Fruit fly (Drosophila melanogaster) whole organism, embryonic: Measurements from ENCODE around the gene Hip14.

ENCODE experiments used
- Antp ChIP-seq: fragments of 200-800 bp; sonication (Bioruptor generic); optimal IDR thresholded peaks from 3 replicates; lab custom pipeline; 2016; ENCODE audit warnings: missing biosample characterization, missing genetic modification characterization
- Bteb2 ChIP-seq: fragments of 200-800 bp; sonication (Bioruptor generic); optimal IDR thresholded peaks from 2 replicates; lab custom pipeline; 2016; ENCODE audit warnings: missing biosample characterization, missing genetic modification characterization
- C15 ChIP-seq: fragments of 200-800 bp; sonication (Bioruptor generic); IDR thresholded peaks from 3 replicates; pipeline ENCODE4 v1.3.6; 2022; ENCODE audit warnings: missing biosample characterization, missing genetic modification characterization
- CG10147 ChIP-seq: fragments of 200-800 bp; sonication (Bioruptor generic); optimal IDR thresholded peaks from 2 replicates; lab custom pipeline; 2019; ENCODE audit warnings: missing biosample characterization, mild to moderate bottlenecking, missing genetic modification characterization, moderate library complexity
- CG10209 ChIP-seq: fragments of 200-800 bp; sonication (Bioruptor generic); optimal IDR thresholded peaks from 3 replicates; lab custom pipeline; 2017; ENCODE audit warnings: missing biosample characterization, mild to moderate bottlenecking, missing genetic modification characterization, missing genetic modification reagents
- CG10565 ChIP-seq: fragments of 200-800 bp; sonication (Bioruptor generic); optimal IDR thresholded peaks from 3 replicates; lab custom pipeline; 2016; ENCODE audit warnings: missing biosample characterization, mild to moderate bottlenecking, missing genetic modification characterization
- CG10654 ChIP-seq: fragments of 200-800 bp; sonication (Bioruptor generic); optimal IDR thresholded peaks from 2 replicates; lab custom pipeline; 2016; ENCODE audit warnings: missing biosample characterization, missing genetic modification characterization
- CG11093 ChIP-seq: fragments of 200-800 bp; sonication (Bioruptor generic); IDR thresholded peaks from 3 replicates; pipeline ENCODE4 v1.3.6; 2022; ENCODE audit warnings: missing biosample characterization, missing genetic modification characterization
- CG12219 ChIP-seq: fragments of 200-800 bp; sonication (Bioruptor generic); optimal IDR thresholded peaks from 3 replicates; lab custom pipeline; 2018; ENCODE audit warnings: missing biosample characterization, mild to moderate bottlenecking, missing genetic modification characterization
- CG13775 ChIP-seq: fragments of 200-800 bp; sonication (Bioruptor generic); optimal IDR thresholded peaks from 3 replicates; lab custom pipeline; 2017; ENCODE audit warnings: missing biosample characterization, mild to moderate bottlenecking, missing genetic modification characterization
- CG14050 ChIP-seq: fragments of 200-800 bp; sonication (Bioruptor generic); IDR thresholded peaks from 3 replicates; pipeline ENCODE4 v1.3.6; 2022; ENCODE audit warnings: missing biosample characterization, missing genetic modification characterization
- CG14860 ChIP-seq: fragments of 200-800 bp; sonication (Bioruptor generic); IDR thresholded peaks from 3 replicates; pipeline ENCODE4 v1.3.6; 2022; ENCODE audit warnings: missing biosample characterization, missing genetic modification characterization; ENCODE audit not compliant: partially characterized antibody
- CG15514 ChIP-seq: fragments of 200-800 bp; sonication (Bioruptor generic); optimal IDR thresholded peaks from 3 replicates; lab custom pipeline; 2017; ENCODE audit warnings: missing biosample characterization, missing genetic modification characterization, mild to moderate bottlenecking, moderate library complexity, missing genetic modification reagents
- CG15601 ChIP-seq: fragments of 200-800 bp; sonication (Bioruptor generic); optimal IDR thresholded peaks from 3 replicates; lab custom pipeline; 2019; ENCODE audit warnings: missing biosample characterization, mild to moderate bottlenecking, missing genetic modification characterization, moderate library complexity
- CG2129 ChIP-seq: fragments of 200-800 bp; sonication (Bioruptor generic); IDR thresholded peaks from 2 replicates; pipeline ENCODE4 v1.3.6; 2022; ENCODE audit warnings: missing biosample characterization, missing genetic modification characterization; ENCODE audit not compliant: partially characterized antibody
- CG32772 ChIP-seq: fragments of 200-800 bp; sonication (Bioruptor generic); IDR thresholded peaks from 2 replicates; pipeline ENCODE4 v1.3.6; 2022; ENCODE audit warnings: missing biosample characterization, missing genetic modification characterization
- CG3838 ChIP-seq: fragments of 200-800 bp; sonication (Bioruptor generic); optimal IDR thresholded peaks from 3 replicates; lab custom pipeline; 2016; ENCODE audit warnings: missing biosample characterization, missing genetic modification characterization
- CG4707 ChIP-seq: fragments of 200-800 bp; sonication (Bioruptor generic); optimal IDR thresholded peaks from 2 replicates; lab custom pipeline; 2018; ENCODE audit warnings: missing biosample characterization, mild to moderate bottlenecking, missing genetic modification characterization, moderate library complexity
- CG6272 ChIP-seq: fragments of 200-800 bp; sonication (Bioruptor generic); IDR thresholded peaks from 2 replicates; pipeline ENCODE4 v1.3.6; 2022; ENCODE audit warnings: missing biosample characterization, missing genetic modification characterization
- CG6689 ChIP-seq: fragments of 200-800 bp; sonication (Bioruptor generic); IDR thresholded peaks from 2 replicates; pipeline ENCODE4 v1.3.6; 2022; ENCODE audit warnings: missing biosample characterization, missing genetic modification characterization
- CG6765 ChIP-seq: fragments of 200-800 bp; sonication (Bioruptor generic); optimal IDR thresholded peaks from 3 replicates; lab custom pipeline; 2017; ENCODE audit warnings: missing biosample characterization, mild to moderate bottlenecking, missing genetic modification characterization
- CG8765 ChIP-seq: fragments of 200-800 bp; sonication (Bioruptor generic); IDR thresholded peaks from 2 replicates; pipeline ENCODE4 v1.3.6; 2022; ENCODE audit warnings: missing biosample characterization, missing genetic modification characterization
- CG9932 ChIP-seq: fragments of 200-800 bp; sonication (Bioruptor generic); IDR thresholded peaks from 2 replicates; pipeline ENCODE4 v1.3.6; 2022; ENCODE audit warnings: missing biosample characterization, missing genetic modification characterization
- Dad ChIP-seq: fragments of 200-800 bp; sonication (Bioruptor generic); optimal IDR thresholded peaks from 3 replicates; lab custom pipeline; 2016; ENCODE audit warnings: missing biosample characterization, missing genetic modification characterization
- Ets97D ChIP-seq: fragments of 200-800 bp; sonication (Bioruptor generic); optimal IDR thresholded peaks from 3 replicates; lab custom pipeline; 2016; ENCODE audit warnings: missing biosample characterization, missing genetic modification characterization
- GATAe ChIP-seq: fragments of 200-800 bp; sonication (Bioruptor generic); conservative IDR thresholded peaks from 2 replicates; pipeline ENCODE4 v1.3.6; 2022; ENCODE audit warnings: missing biosample characterization, missing genetic modification characterization
- Gsc ChIP-seq: fragments of 200-800 bp; sonication (Bioruptor generic); IDR thresholded peaks from 2 replicates; pipeline ENCODE4 v1.3.6; 2022; ENCODE audit warnings: missing biosample characterization, missing genetic modification characterization
- Hsf ChIP-seq: fragments of 200-800 bp; sonication (Bioruptor generic); optimal IDR thresholded peaks from 3 replicates; lab custom pipeline; 2016; ENCODE audit warnings: missing biosample characterization, missing genetic modification characterization
- Jarid2 ChIP-seq: fragments of 200-800 bp; sonication (Bioruptor generic); optimal IDR thresholded peaks from 3 replicates; lab custom pipeline; 2017; ENCODE audit warnings: mild to moderate bottlenecking, missing biosample characterization, missing genetic modification reagents, missing genetic modification characterization
- Lpt ChIP-seq: fragments of >200 bp; optimal IDR thresholded peaks from 2 replicates; lab custom pipeline; 2018; ENCODE audit warnings: missing biosample characterization, missing genetic modification characterization
- Mes4 ChIP-seq: fragments of 200-800 bp; sonication (Bioruptor generic); optimal IDR thresholded peaks from 2 replicates; lab custom pipeline; 2016; ENCODE audit warnings: missing biosample characterization, missing genetic modification characterization
- Sox100B ChIP-seq: fragments of 200-800 bp; sonication (Bioruptor generic); optimal IDR thresholded peaks from 3 replicates; lab custom pipeline; 2018; ENCODE audit warnings: missing biosample characterization, mild to moderate bottlenecking, missing genetic modification characterization
- Tbp ChIP-seq: fragments of >200 bp; optimal IDR thresholded peaks from 2 replicates; lab custom pipeline; 2018; ENCODE audit warnings: missing biosample characterization, missing genetic modification characterization
- Xbp1 ChIP-seq: fragments of 200-800 bp; sonication (Bioruptor generic); optimal IDR thresholded peaks from 3 replicates; lab custom pipeline; 2016; ENCODE audit warnings: missing biosample characterization, mild to moderate bottlenecking, missing genetic modification characterization
- al ChIP-seq: fragments of 200-800 bp; sonication (Bioruptor generic); IDR thresholded peaks from 2 replicates; pipeline ENCODE4 v1.3.6; 2022; ENCODE audit warnings: missing biosample characterization, missing genetic modification characterization
- cas ChIP-seq: fragments of 200-800 bp; sonication (Bioruptor generic); IDR thresholded peaks from 2 replicates; pipeline ENCODE4 v1.3.6; 2022; ENCODE audit warnings: missing biosample characterization, missing genetic modification characterization
- croc ChIP-seq: fragments of 200-800 bp; sonication (Bioruptor generic); conservative IDR thresholded peaks from 3 replicates; pipeline ENCODE4 v1.3.6; 2022; ENCODE audit warnings: missing biosample characterization, missing genetic modification characterization
- dpn ChIP-seq, 2 experiments: fragments of 200-800 bp; sonication (Bioruptor generic); optimal IDR thresholded peaks; 3 replicates each; lab custom pipeline; 2016; ENCODE audit warnings: missing biosample characterization in 2 of 2, missing genetic modification characterization in 2 of 2
- ems ChIP-seq: fragments of 200-800 bp; sonication (Bioruptor generic); optimal IDR thresholded peaks from 3 replicates; lab custom pipeline; 2016; ENCODE audit warnings: missing biosample characterization, missing genetic modification characterization
- en ChIP-seq: fragments of 200-800 bp; sonication (Bioruptor generic); optimal IDR thresholded peaks from 2 replicates; lab custom pipeline; 2016; ENCODE audit warnings: missing biosample characterization, missing genetic modification characterization
- eve ChIP-seq, 2 experiments: fragments of >200 bp; optimal IDR thresholded peaks; 2 replicates each; lab custom pipeline; 2017; ENCODE audit warnings: missing biosample characterization in 2 of 2, missing genetic modification characterization in 2 of 2
- fd102C ChIP-seq: fragments of 200-800 bp; sonication (Bioruptor generic); optimal IDR thresholded peaks from 2 replicates; lab custom pipeline; 2018; ENCODE audit warnings: missing biosample characterization, mild to moderate bottlenecking, missing genetic modification characterization, moderate library complexity
- hkb ChIP-seq, 2 experiments: fragments of 200-800 bp in 1 of 2; fragments of >200 bp in 1 of 2; sonication (Bioruptor generic) in 1 of 2; IDR thresholded peaks in 1 of 2; optimal IDR thresholded peaks in 1 of 2; 2 replicates each; pipeline versions ENCODE4 v1.3.6 to Lab custom; 2017 to 2022; ENCODE audit warnings: missing biosample characterization in 1 of 2, missing genetic modification characterization in 1 of 2
- inv ChIP-seq: fragments of 200-800 bp; sonication (Bioruptor generic); IDR thresholded peaks from 2 replicates; pipeline ENCODE4 v1.3.6; 2022; ENCODE audit warnings: missing biosample characterization, missing genetic modification characterization; ENCODE audit not compliant: partially characterized antibody
- luna ChIP-seq: fragments of 200-800 bp; sonication (Bioruptor generic); optimal IDR thresholded peaks from 2 replicates; lab custom pipeline; 2016; ENCODE audit warnings: missing biosample characterization, missing genetic modification characterization
- sens-2 ChIP-seq: fragments of 200-800 bp; sonication (Bioruptor generic); IDR thresholded peaks from 2 replicates; pipeline ENCODE4 v1.3.6; 2022; ENCODE audit warnings: missing biosample characterization, missing genetic modification characterization
- slou ChIP-seq: fragments of 200-800 bp; sonication (Bioruptor generic); optimal IDR thresholded peaks from 3 replicates; lab custom pipeline; 2016; ENCODE audit warnings: missing biosample characterization, missing genetic modification characterization
- sob ChIP-seq: fragments of 200-800 bp; sonication (Bioruptor generic); IDR thresholded peaks from 2 replicates; pipeline ENCODE4 v1.3.6; 2022; ENCODE audit warnings: missing biosample characterization, missing genetic modification characterization
- sug ChIP-seq: fragments of 200-800 bp; optimal IDR thresholded peaks from 2 replicates; lab custom pipeline; 2019; ENCODE audit warnings: missing biosample characterization, mild to moderate bottlenecking, missing genetic modification characterization, moderate library complexity
- vfl ChIP-seq: fragments of 200-800 bp; sonication (Bioruptor generic); optimal IDR thresholded peaks from 2 replicates; lab custom pipeline; 2016; ENCODE audit warnings: missing biosample characterization, missing genetic modification characterization
- yki ChIP-seq: fragments of >200 bp; optimal IDR thresholded peaks from 3 replicates; lab custom pipeline; 2018

The Hip14 gene

DNA sequence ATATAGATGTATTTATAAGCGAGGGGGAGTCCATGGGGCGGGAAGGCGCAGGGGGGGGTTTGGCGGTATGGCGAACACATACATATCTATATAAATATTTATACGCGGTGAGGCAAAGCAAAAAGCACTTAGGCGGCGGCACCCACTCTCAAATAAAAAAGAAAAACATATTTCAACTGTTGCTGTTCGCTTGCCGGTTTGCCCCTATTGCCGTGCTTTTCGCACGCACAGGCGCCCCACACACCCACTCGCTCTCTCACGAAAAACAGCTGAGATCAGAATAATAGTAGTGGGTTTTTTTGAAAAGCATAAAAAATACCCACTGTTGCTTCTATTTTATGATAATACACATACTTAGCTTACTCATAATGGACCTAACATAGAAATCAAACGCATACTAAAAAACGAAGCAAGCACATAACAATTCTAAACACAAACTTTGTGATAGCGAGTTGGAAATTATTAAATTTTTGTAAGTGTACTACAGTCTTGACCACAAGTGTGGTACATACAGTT lies 13.2 kb downstream of the Hip14 start (continued):
- TF ChIP-seq CG6689 (GFP tag; lab: Robert Waterston, UW) (peak; percentile 78), CG32772 (GFP tag; lab: Robert Waterston, UW) (peak; percentile 62), Antp (peak; percentile 64), CG9932 (GFP tag; lab: Robert Waterston, UW) (peak; percentile 85), Bteb2 (peak; percentile 67), CG10654 (no peak), CG3838 (GFP tag; lab: Kevin White, UChicago) (peak; percentile 3), CG13775 (peak; percentile 74), CG14050 (peak; percentile 56; the same call in 2 of the 3 replicates), al (GFP tag; lab: Robert Waterston, UW) (peak; percentile 65; the same call in 1 of the 2 replicates), sug (peak; percentile 86), CG10147 (peak; percentile 74), slou (peak; percentile 39), Xbp1 (GFP tag; lab: Kevin White, UChicago) (peak; percentile 67), Mes4 (GFP tag; lab: Kevin White, UChicago) (peak; percentile 42), yki (lab: Kevin White, UChicago) (no peak), CG10209 (GFP tag; lab: Kevin White, UChicago) (peak; percentile 78), CG6272 (GFP tag; lab: Robert Waterston, UW) (no peak), CG2129 (GFP tag; lab: Robert Waterston, UW) (no peak), hkb (optimal IDR thresholded peaks at IDR 0.05; lab: Kevin White, UChicago) (no peak), hkb (GFP tag; IDR thresholded peaks at IDR 0.05; lab: Robert Waterston, UW) (peak; percentile 62), inv (GFP tag; lab: Robert Waterston, UW) (no peak), CG4707 (GFP tag; lab: Kevin White, UChicago) (no peak), dpn (GFP tag; optimal IDR thresholded peaks at IDR 0.05; lab: Kevin White, UChicago) (peak; percentile 67 to 85), CG11093 (GFP tag; lab: Robert Waterston, UW) (0 out of 3 replicates have a peak, but pooled peaks have one; percentile 63), sens-2 (no peak), eve (GFP tag; optimal IDR thresholded peaks at IDR 0.05; lab: Kevin White, UChicago) (peak in 1 of 2 experiments; percentile 85), Jarid2 (GFP tag; lab: Kevin White, UChicago) (peak; percentile 21), CG15601 (tag; lab: Kevin White, UChicago) (peak; percentile 26), C15 (GFP tag; lab: Robert Waterston, UW) (0 out of 3 replicates have a peak, but pooled peaks have one; percentile 58), Tbp (no peak), Lpt (GFP tag; lab: Kevin White, UChicago) (no peak), luna (peak; percentile 85), ems (GFP tag; lab: Kevin White, UChicago) (peak; percentile 57), CG10565 (no peak), sob (peak; percentile 79), Dad (GFP tag; lab: Kevin White, UChicago) (peak; percentile 38), Hsf (GFP tag; lab: Kevin White, UChicago) (peak; percentile 78), fd102C (GFP tag; lab: Kevin White, UChicago) (no peak), cas (GFP tag; lab: Robert Waterston, UW) (no peak), Sox100B (GFP tag; lab: Kevin White, UChicago) (peak; percentile 49), CG15514 (GFP tag; lab: Kevin White, UChicago) (peak; percentile 72), croc (no peak), Gsc (GFP tag; lab: Robert Waterston, UW) (no peak), CG6765 (GFP tag; lab: Kevin White, UChicago) (peak; percentile 75), vfl (peak; percentile 65), CG14860 (no peak), en (peak; percentile 43), GATAe (GFP tag; lab: Robert Waterston, UW) (peak; percentile 40; the same call in 1 of the 2 replicates), CG12219 (GFP tag; lab: Kevin White, UChicago) (peak; percentile 68), CG8765 (GFP tag; lab: Robert Waterston, UW) (no peak), Ets97D (GFP tag; lab: Kevin White, UChicago) (peak; percentile 28)
